Fruit fly (Drosophila melanogaster): Measurements from ENCODE around the gene orb.

DNA sequence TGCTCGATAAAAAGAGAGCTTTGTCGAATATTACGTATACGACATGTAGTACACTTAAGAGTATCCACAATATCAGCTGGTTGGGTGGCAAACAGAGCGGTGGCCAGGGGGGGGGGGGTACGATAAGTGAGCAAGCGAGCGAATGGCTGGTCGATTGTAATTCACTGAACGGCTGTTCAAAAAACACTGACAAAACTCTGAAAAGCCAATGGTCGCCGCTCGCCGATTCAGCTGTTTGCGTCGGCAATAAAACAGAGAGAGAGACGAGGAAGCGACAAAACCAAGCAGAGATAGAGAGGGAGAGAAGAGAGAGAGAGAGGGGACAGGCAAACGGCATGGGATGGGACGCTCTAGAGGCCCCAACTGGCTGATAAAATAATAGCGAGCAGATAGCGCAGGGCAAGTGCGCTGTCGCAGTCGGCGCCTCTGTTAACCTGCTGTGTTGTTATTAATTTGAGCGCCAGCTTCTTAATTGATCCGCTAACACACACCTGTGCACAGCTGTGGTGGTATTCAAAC lies 54.1 kb downstream of the orb start, which contains the start of gene cnc:
- TF ChIP-seq CTCF (optimal IDR thresholded peaks at IDR 0.05) (no peak), CG8478 (optimal IDR thresholded peaks at IDR 0.05) (no peak)
